Fruit fly (Drosophila melanogaster) S2 (cell line): Measurements from ENCODE around the gene CG6470.

Experiments
- CG8478 ChIP-seq: fragments of >200 bp; optimal IDR thresholded peaks from 2 replicates; lab custom pipeline; 2018
- CTCF ChIP-seq, 2 experiments: fragments of >200 bp; optimal IDR thresholded peaks; 2 replicates each; lab custom pipeline; 2018

DNA sequence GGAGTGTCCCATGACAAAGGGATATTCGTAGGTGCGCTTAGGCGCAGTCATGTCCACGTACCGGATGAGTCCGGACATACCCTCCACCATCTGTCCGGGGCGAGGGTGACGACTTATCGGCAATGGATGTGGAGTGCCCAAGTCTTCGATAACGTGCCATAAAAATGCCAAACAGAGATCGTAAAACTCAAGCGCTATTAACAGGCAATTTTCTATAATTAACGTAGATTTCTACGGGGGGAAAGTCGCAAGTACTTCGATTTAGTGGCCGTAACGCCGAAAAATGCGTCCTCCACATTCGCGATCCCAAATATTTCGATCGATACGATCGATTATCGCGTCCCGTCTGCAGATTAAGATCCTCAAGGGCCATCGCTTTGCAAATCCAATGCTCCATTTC is 5.2 kb downstream of the CG6470 start:
- no peak for TF ChIP-seq CTCF (optimal IDR thresholded peaks at IDR 0.05; lab: Kevin White, UChicago)
- TF ChIP-seq CG8478 (lab: Kevin White, UChicago): no peak
